Worm (Caenorhabditis elegans): ENCODE results near the gene F16G10.8.

ce11 chrII:2421185-2421584, 38.0 kb upstream of the F16G10.8 start:
- TF ChIP-seq aly-2 (tag; optimal IDR thresholded peaks at IDR 0.05) = no peak
- TF ChIP-seq nhr-237 (tag; optimal IDR thresholded peaks at IDR 0.05) = no peak
- no peak for TF ChIP-seq lin-39 (tag; optimal IDR thresholded peaks at IDR 0.05)
- no peak for TF ChIP-seq lin-15B (tag; optimal IDR thresholded peaks at IDR 0.05)
- no peak for TF ChIP-seq fkh-10 (GFP tag; optimal IDR thresholded peaks at IDR 0.05)
- peak; percentile 52 for TF ChIP-seq elt-2 (tag; optimal IDR thresholded peaks at IDR 0.05)
- TF ChIP-seq mdl-1 (tag; optimal IDR thresholded peaks at IDR 0.05) = no peak
- TF ChIP-seq ztf-4 (tag; optimal IDR thresholded peaks at IDR 0.05) = no peak
- TF ChIP-seq nhr-11 (tag; optimal IDR thresholded peaks at IDR 0.05) = no peak
- no peak for TF ChIP-seq ceh-82 (tag; optimal IDR thresholded peaks at IDR 0.05)
- peak; percentile 36 for TF ChIP-seq pha-4 (tag; optimal IDR thresholded peaks at IDR 0.05)
- no peak for TF ChIP-seq unc-39 (tag; optimal IDR thresholded peaks at IDR 0.05)
- no peak for TF ChIP-seq skn-1 (tag; optimal IDR thresholded peaks at IDR 0.05)
- no peak for TF ChIP-seq jun-1 (tag; optimal IDR thresholded peaks at IDR 0.05)

All from whole organism, L3 larva.